Fruit fly (Drosophila melanogaster) whole organism, embryonic: Measurements from ENCODE around the gene CG43321.

Experiments used
- Atf6 ChIP-seq: fragments of 200-800 bp; sonication (Bioruptor generic); IDR thresholded peaks from 2 replicates; pipeline ENCODE4 v1.3.6; 2022; ENCODE audit warnings: missing biosample characterization, missing genetic modification characterization
- CG10209 ChIP-seq: fragments of 200-800 bp; sonication (Bioruptor generic); optimal IDR thresholded peaks from 3 replicates; lab custom pipeline; 2017; ENCODE audit warnings: missing biosample characterization, mild to moderate bottlenecking, missing genetic modification characterization, missing genetic modification reagents
- CG12104 ChIP-seq: fragments of 200-800 bp; sonication (Bioruptor generic); optimal IDR thresholded peaks from 3 replicates; lab custom pipeline; 2016; ENCODE audit warnings: missing biosample characterization, missing genetic modification characterization
- CG12942 ChIP-seq: fragments of 200-800 bp; sonication (Bioruptor generic); optimal IDR thresholded peaks from 3 replicates; lab custom pipeline; 2016; ENCODE audit warnings: missing biosample characterization, missing genetic modification characterization
- CG15011 ChIP-seq: fragments of 200-800 bp; sonication (Bioruptor generic); optimal IDR thresholded peaks from 3 replicates; lab custom pipeline; 2018; ENCODE audit warnings: missing biosample characterization, mild to moderate bottlenecking, missing genetic modification characterization
- CG15269 ChIP-seq: fragments of 200-800 bp; sonication (Bioruptor generic); optimal IDR thresholded peaks from 2 replicates; lab custom pipeline; 2018; ENCODE audit warnings: missing biosample characterization, mild to moderate bottlenecking, missing genetic modification characterization, moderate library complexity
- CG18011 ChIP-seq: fragments of 200-800 bp; sonication (Bioruptor generic); optimal IDR thresholded peaks from 2 replicates; lab custom pipeline; 2017; ENCODE audit warnings: missing biosample characterization, missing genetic modification characterization, mild to moderate bottlenecking, moderate library complexity, missing genotype
- CG2678 ChIP-seq: fragments of 200-800 bp; sonication (Bioruptor generic); optimal IDR thresholded peaks from 3 replicates; lab custom pipeline; 2019; ENCODE audit warnings: missing biosample characterization, mild to moderate bottlenecking, missing genetic modification characterization, moderate library complexity
- CG2712 ChIP-seq: fragments of 200-800 bp; optimal IDR thresholded peaks from 3 replicates; lab custom pipeline; 2019; ENCODE audit warnings: missing biosample characterization, mild to moderate bottlenecking, missing genetic modification characterization, moderate library complexity
- CG30431 ChIP-seq: fragments of 200-800 bp; sonication (Bioruptor generic); optimal IDR thresholded peaks from 2 replicates; lab custom pipeline; 2017; ENCODE audit warnings: missing biosample characterization, missing genetic modification characterization
- CG32532 ChIP-seq: fragments of 200-800 bp; sonication (Bioruptor generic); IDR thresholded peaks from 2 replicates; pipeline ENCODE4 v1.3.6; 2022; ENCODE audit warnings: missing biosample characterization, missing genetic modification characterization
- CG32767 ChIP-seq: fragments of 200-800 bp; sonication (Bioruptor generic); IDR thresholded peaks from 2 replicates; pipeline ENCODE4 v1.3.6; 2022; ENCODE audit warnings: missing biosample characterization, missing genetic modification characterization
- CG4424 ChIP-seq: fragments of 200-800 bp; sonication (Bioruptor generic); optimal IDR thresholded peaks from 3 replicates; lab custom pipeline; 2016; ENCODE audit warnings: missing biosample characterization, missing genetic modification characterization
- CG4617 ChIP-seq: fragments of 200-800 bp; sonication (Bioruptor generic); optimal IDR thresholded peaks from 3 replicates; lab custom pipeline; 2016; ENCODE audit warnings: missing biosample characterization, missing genetic modification characterization, borderline replicate concordance
- CG4820 ChIP-seq: fragments of 200-800 bp; sonication (Bioruptor generic); optimal IDR thresholded peaks from 3 replicates; lab custom pipeline; 2016; ENCODE audit warnings: missing biosample characterization, missing genetic modification characterization
- CG5180 ChIP-seq: fragments of 200-800 bp; sonication (Bioruptor generic); optimal IDR thresholded peaks from 3 replicates; lab custom pipeline; 2017; ENCODE audit warnings: missing biosample characterization, missing genetic modification characterization, mild to moderate bottlenecking, moderate library complexity, missing genetic modification reagents
- CG6791 ChIP-seq: fragments of 200-800 bp; sonication (Bioruptor generic); IDR thresholded peaks from 3 replicates; pipeline ENCODE4 v1.3.6; 2022; ENCODE audit warnings: missing biosample characterization, missing genetic modification characterization; ENCODE audit not compliant: partially characterized antibody
- CG7372 ChIP-seq: fragments of 200-800 bp; sonication (Bioruptor generic); IDR thresholded peaks from 2 replicates; pipeline ENCODE4 v1.3.6; 2022; ENCODE audit warnings: missing biosample characterization, missing genetic modification characterization
- CG9215 ChIP-seq: fragments of 200-800 bp; sonication (Bioruptor generic); IDR thresholded peaks from 2 replicates; pipeline ENCODE4 v1.3.6; 2022; ENCODE audit warnings: missing biosample characterization, missing genetic modification characterization
- CG9727 ChIP-seq: fragments of 200-800 bp; sonication (Bioruptor generic); optimal IDR thresholded peaks from 3 replicates; lab custom pipeline; 2017; ENCODE audit warnings: missing biosample characterization, mild to moderate bottlenecking, missing genetic modification characterization
- D19B ChIP-seq: fragments of 200-800 bp; sonication (Bioruptor generic); optimal IDR thresholded peaks from 2 replicates; lab custom pipeline; 2017; ENCODE audit warnings: missing biosample characterization, mild to moderate bottlenecking, missing genetic modification characterization
- Deaf1 ChIP-seq: fragments of 200-800 bp; optimal IDR thresholded peaks from 3 replicates; lab custom pipeline; 2019; ENCODE audit warnings: missing biosample characterization, mild to moderate bottlenecking, missing genetic modification characterization, moderate library complexity
- Dfd ChIP-seq, 2 experiments: fragments of >200 bp; optimal IDR thresholded peaks; 2 replicates each; lab custom pipeline; 2017; ENCODE audit warnings: missing biosample characterization in 2 of 2, missing genetic modification characterization in 2 of 2
- MESR4 ChIP-seq: fragments of 200-800 bp; sonication (Bioruptor generic); optimal IDR thresholded peaks from 2 replicates; lab custom pipeline; 2018; ENCODE audit warnings: missing biosample characterization, mild to moderate bottlenecking, missing genetic modification characterization, moderate library complexity
- Meics ChIP-seq: fragments of 200-800 bp; sonication (Bioruptor generic); optimal IDR thresholded peaks from 2 replicates; lab custom pipeline; 2017; ENCODE audit warnings: missing biosample characterization, mild to moderate bottlenecking, missing genetic modification characterization
- NfI ChIP-seq: fragments of 200-800 bp; sonication (Bioruptor generic); optimal IDR thresholded peaks from 3 replicates; lab custom pipeline; 2018; ENCODE audit warnings: missing biosample characterization, mild to moderate bottlenecking, missing genetic modification characterization, moderate library complexity
- Oli ChIP-seq: fragments of 200-800 bp; sonication (Bioruptor generic); optimal IDR thresholded peaks from 2 replicates; lab custom pipeline; 2018; ENCODE audit warnings: missing biosample characterization, mild to moderate bottlenecking, missing genetic modification characterization, moderate library complexity
- Usf ChIP-seq: fragments of 200-800 bp; sonication (Bioruptor generic); optimal IDR thresholded peaks from 2 replicates; lab custom pipeline; 2017; ENCODE audit warnings: missing genotype, missing biosample characterization, missing genetic modification characterization
- az2 ChIP-seq: fragments of 200-800 bp; sonication (Bioruptor generic); optimal IDR thresholded peaks from 3 replicates; lab custom pipeline; 2016; ENCODE audit warnings: missing biosample characterization, missing genetic modification characterization
- bbx ChIP-seq: fragments of 200-800 bp; sonication (Bioruptor generic); IDR thresholded peaks from 2 replicates; pipeline ENCODE4 v1.3.6; 2022; ENCODE audit warnings: missing biosample characterization, missing genetic modification characterization; ENCODE audit not compliant: partially characterized antibody
- bowl ChIP-seq: fragments of 200-800 bp; sonication (Bioruptor generic); IDR thresholded peaks from 2 replicates; pipeline ENCODE4 v1.3.6; 2022; ENCODE audit warnings: missing biosample characterization, missing genetic modification characterization
- cg ChIP-seq: fragments of 200-800 bp; sonication (Bioruptor generic); optimal IDR thresholded peaks from 3 replicates; lab custom pipeline; 2019; ENCODE audit warnings: missing biosample characterization, mild to moderate bottlenecking, missing genetic modification characterization, moderate library complexity
- fd64A ChIP-seq: fragments of 200-800 bp; sonication (Bioruptor generic); optimal IDR thresholded peaks from 3 replicates; lab custom pipeline; 2018; ENCODE audit warnings: missing biosample characterization, mild to moderate bottlenecking, missing genetic modification characterization
- fru ChIP-seq: fragments of >200 bp; optimal IDR thresholded peaks from 2 replicates; lab custom pipeline; 2017
- fu2 ChIP-seq: fragments of 200-800 bp; sonication (Bioruptor generic); optimal IDR thresholded peaks from 2 replicates; lab custom pipeline; 2016; ENCODE audit warnings: missing biosample characterization, missing genetic modification characterization
- hkb ChIP-seq, 2 experiments: fragments of 200-800 bp in 1 of 2; fragments of >200 bp in 1 of 2; sonication (Bioruptor generic) in 1 of 2; IDR thresholded peaks in 1 of 2; optimal IDR thresholded peaks in 1 of 2; 2 replicates each; pipeline versions ENCODE4 v1.3.6 to Lab custom; 2017 to 2022; ENCODE audit warnings: missing biosample characterization in 1 of 2, missing genetic modification characterization in 1 of 2
- ind ChIP-seq: fragments of 200-800 bp; sonication (Bioruptor generic); optimal IDR thresholded peaks from 3 replicates; lab custom pipeline; 2016; ENCODE audit warnings: missing biosample characterization, missing genetic modification characterization
- insv ChIP-seq, 2 experiments: fragments of 200-800 bp; sonication (Bioruptor generic); optimal IDR thresholded peaks; 3 replicates each; lab custom pipeline; 2016 to 2018; ENCODE audit warnings: missing biosample characterization in 2 of 2, missing genetic modification characterization in 2 of 2
- jing ChIP-seq: fragments of 200-800 bp; sonication (Bioruptor generic); optimal IDR thresholded peaks from 2 replicates; lab custom pipeline; 2018; ENCODE audit warnings: missing biosample characterization, mild to moderate bottlenecking, missing genetic modification characterization
- kay ChIP-seq: fragments of 200-800 bp; sonication (Bioruptor generic); optimal IDR thresholded peaks from 2 replicates; lab custom pipeline; 2016; ENCODE audit warnings: missing biosample characterization, missing genetic modification characterization
- knrl ChIP-seq: fragments of 200-800 bp; sonication (Bioruptor generic); IDR thresholded peaks from 3 replicates; pipeline ENCODE4 v1.3.6; 2022; ENCODE audit warnings: missing biosample characterization, missing genetic modification characterization; ENCODE audit not compliant: partially characterized antibody
- lov ChIP-seq, 2 experiments: fragments of 200-800 bp in 1 of 2; fragments of >200 bp in 1 of 2; sonication (Bioruptor generic) in 1 of 2; IDR thresholded peaks in 1 of 2; optimal IDR thresholded peaks in 1 of 2; 2 replicates in 1 of 2; 3 replicates in 1 of 2; pipeline versions ENCODE4 v1.3.6 to Lab custom; 2017 to 2022; ENCODE audit warnings: missing biosample characterization in 1 of 2, missing genetic modification characterization in 1 of 2
- mirr ChIP-seq: fragments of 200-800 bp; sonication (Bioruptor generic); optimal IDR thresholded peaks from 3 replicates; lab custom pipeline; 2018; ENCODE audit warnings: missing biosample characterization, mild to moderate bottlenecking, missing genetic modification characterization
- prd ChIP-seq, 3 experiments: fragments of >200 bp in 2 of 3; fragments of 200-800 bp in 1 of 3; sonication (Bioruptor generic) in 1 of 3; optimal IDR thresholded peaks in 2 of 3; IDR thresholded peaks in 1 of 3; 2 replicates in 2 of 3; 3 replicates in 1 of 3; pipeline versions ENCODE4 v1.3.6 to Lab custom; 2017 to 2022; ENCODE audit warnings: missing biosample characterization in 1 of 3, missing genetic modification characterization in 1 of 3
- ranshi ChIP-seq: fragments of 200-800 bp; sonication (Bioruptor generic); IDR thresholded peaks from 2 replicates; pipeline ENCODE4 v1.3.6; 2022; ENCODE audit warnings: missing biosample characterization, missing genetic modification characterization
- slbo ChIP-seq: fragments of 200-800 bp; sonication (Bioruptor generic); IDR thresholded peaks from 2 replicates; pipeline ENCODE4 v1.3.6; 2022; ENCODE audit warnings: missing biosample characterization, missing genetic modification characterization
- sob ChIP-seq: fragments of 200-800 bp; sonication (Bioruptor generic); IDR thresholded peaks from 2 replicates; pipeline ENCODE4 v1.3.6; 2022; ENCODE audit warnings: missing biosample characterization, missing genetic modification characterization
- tll ChIP-seq, 2 experiments: fragments of 200-800 bp in 1 of 2; fragments of >200 bp in 1 of 2; sonication (Bioruptor generic) in 1 of 2; optimal IDR thresholded peaks; 2 replicates each; lab custom pipeline; 2017 to 2019; ENCODE audit warnings: missing biosample characterization in 2 of 2, missing genetic modification characterization in 2 of 2, mild to moderate bottlenecking in 1 of 2, moderate library complexity in 1 of 2

CG43321 gene

dm6 chr2L:7033100-7033675, 21.1 kb downstream of the CG43321 start (continued):
- TF ChIP-seq fru (lab: Kevin White, UChicago) = no peak
- TF ChIP-seq Oli = no peak
- TF ChIP-seq CG32532 = peak; percentile 65
- no peak for TF ChIP-seq fu2 (GFP tag; lab: Kevin White, UChicago)
- TF ChIP-seq CG4424 (GFP tag; lab: Kevin White, UChicago) = peak; percentile 16
- peak; percentile 9 for TF ChIP-seq ind (GFP tag; lab: Kevin White, UChicago)
- peak; percentile 53 for TF ChIP-seq Meics
- TF ChIP-seq hkb (optimal IDR thresholded peaks at IDR 0.05; lab: Kevin White, UChicago) = no peak
- TF ChIP-seq hkb (GFP tag; IDR thresholded peaks at IDR 0.05; lab: Robert Waterston, UW) = peak; percentile 53; the same call in 1 of the 2 replicates
- TF ChIP-seq bbx = no peak
- peak; percentile 26 for TF ChIP-seq CG9727 (GFP tag; lab: Kevin White, UChicago)
- peak; percentile 20 for TF ChIP-seq CG10209 (GFP tag; lab: Kevin White, UChicago)
- TF ChIP-seq CG15011 = no peak
- peak; percentile 47 for TF ChIP-seq CG15269
- no peak for TF ChIP-seq kay (GFP tag; lab: Kevin White, UChicago)
- TF ChIP-seq CG7372 (GFP tag; lab: Robert Waterston, UW) = no peak
- no peak for TF ChIP-seq insv (GFP tag; optimal IDR thresholded peaks at IDR 0.05; lab: Kevin White, UChicago)
- TF ChIP-seq Atf6 (GFP tag; lab: Robert Waterston, UW) = peak; percentile 62
- TF ChIP-seq az2 (GFP tag; lab: Kevin White, UChicago) = peak; percentile 43
- no peak for TF ChIP-seq D19B (GFP tag; lab: Kevin White, UChicago)
- TF ChIP-seq CG4820 (GFP tag; lab: Kevin White, UChicago) = no peak
- no peak for TF ChIP-seq CG9215
- TF ChIP-seq bowl = no peak
- TF ChIP-seq fd64A (GFP tag; lab: Kevin White, UChicago) = peak; percentile 4
- 0 out of 2 replicates have a peak, but pooled peaks have one; percentile 8 for TF ChIP-seq ranshi (GFP tag; lab: Robert Waterston, UW)
- no peak for TF ChIP-seq CG6791 (GFP tag; lab: Robert Waterston, UW)
- no peak for TF ChIP-seq prd (optimal IDR thresholded peaks at IDR 0.05; lab: Kevin White, UChicago)
- TF ChIP-seq prd (GFP tag; IDR thresholded peaks at IDR 0.05; lab: Robert Waterston, UW) = peak; percentile 37; the same call in 1 of the 3 replicates
- no peak for TF ChIP-seq Usf (GFP tag; lab: Kevin White, UChicago)
- no peak for TF ChIP-seq CG30431
- TF ChIP-seq knrl (GFP tag; lab: Robert Waterston, UW) = no peak
- peak; percentile 15 for TF ChIP-seq mirr (GFP tag; lab: Kevin White, UChicago)
- TF ChIP-seq jing = no peak
- no peak for TF ChIP-seq Dfd (GFP tag; optimal IDR thresholded peaks at IDR 0.05; lab: Kevin White, UChicago)
- TF ChIP-seq CG32767 (GFP tag; lab: Robert Waterston, UW) = no peak
- peak; percentile 5 for TF ChIP-seq Deaf1
- TF ChIP-seq CG12942 (GFP tag; lab: Kevin White, UChicago) = no peak
- TF ChIP-seq CG2712 (tag; lab: Kevin White, UChicago) = no peak
- no peak for TF ChIP-seq CG2678 (tag; lab: Kevin White, UChicago)
- TF ChIP-seq slbo = peak; percentile 74
- TF ChIP-seq CG4617 (GFP tag; lab: Kevin White, UChicago) = no peak
- no peak for TF ChIP-seq lov (optimal IDR thresholded peaks at IDR 0.05; lab: Kevin White, UChicago)
- TF ChIP-seq lov (GFP tag; IDR thresholded peaks at IDR 0.05; lab: Robert Waterston, UW) = 0 out of 3 replicates have a peak, but pooled peaks have one; percentile 12
- TF ChIP-seq CG5180 (GFP tag; lab: Kevin White, UChicago) = no peak
- no peak for TF ChIP-seq CG18011 (GFP tag; lab: Kevin White, UChicago)
- peak; percentile 39 for TF ChIP-seq NfI (GFP tag; lab: Kevin White, UChicago)
- peak; percentile 45; the same call in 1 of the 2 replicates for TF ChIP-seq sob
- TF ChIP-seq cg (GFP tag; lab: Kevin White, UChicago) = peak; percentile 97
- no peak for TF ChIP-seq CG12104 (GFP tag; lab: Kevin White, UChicago)
- no peak for TF ChIP-seq tll (GFP tag; optimal IDR thresholded peaks at IDR 0.05; lab: Kevin White, UChicago)
- no peak for TF ChIP-seq MESR4 (GFP tag; lab: Kevin White, UChicago)
